Worm (Caenorhabditis elegans) whole organism, early embryonic: ENCODE results near the gene sri-62.

Experiments
- ama-1 ChIP-seq: fragments of 150-350 bp; optimal IDR thresholded peaks from 2 replicates; lab custom pipeline; 2014
- ceh-13 ChIP-seq: fragments of 200-800 bp; sonication (Bioruptor generic); optimal IDR thresholded peaks from 2 replicates; lab custom pipeline; 2018; ENCODE audit warnings: mild to moderate bottlenecking, missing genetic modification characterization, missing compliant biosample characterization
- ceh-36 ChIP-seq: sonication (generic microtip); optimal IDR thresholded peaks from 2 replicates; lab custom pipeline; 2016; ENCODE audit warnings: missing genetic modification characterization, inconsistent platforms, missing compliant biosample characterization
- ets-7 ChIP-seq: sonication (generic microtip); optimal IDR thresholded peaks from 2 replicates; lab custom pipeline; 2016; ENCODE audit warnings: missing genotype, missing genetic modification characterization, missing compliant biosample characterization
- flt-1 ChIP-seq: fragments of 200-800 bp; sonication (Bioruptor generic); IDR thresholded peaks from 2 replicates; pipeline ENCODE4 v1.3.6; 2022; ENCODE audit warnings: missing genetic modification characterization, missing compliant biosample characterization
- hmbx-1 ChIP-seq: sonication (generic microtip); optimal IDR thresholded peaks from 2 replicates; lab custom pipeline; 2016; ENCODE audit warnings: mild to moderate bottlenecking, missing genetic modification characterization, missing compliant biosample characterization
- hmg-4 ChIP-seq: fragments of 200-800 bp; sonication (Bioruptor generic); optimal IDR thresholded peaks from 2 replicates; lab custom pipeline; 2018; ENCODE audit warnings: mild to moderate bottlenecking, missing genetic modification characterization, missing compliant biosample characterization
- hnd-1 ChIP-seq: sonication (generic microtip); optimal IDR thresholded peaks from 2 replicates; lab custom pipeline; 2016; ENCODE audit warnings: missing genetic modification characterization, missing compliant biosample characterization
- pes-1 ChIP-seq: fragments of 200-800 bp; sonication (Bioruptor generic); IDR thresholded peaks from 2 replicates; pipeline ENCODE4 v1.3.6; 2022; ENCODE audit warnings: missing genetic modification reagents, missing genetic modification characterization, missing compliant biosample characterization
- sea-1 ChIP-seq: fragments of 200-800 bp; sonication (Bioruptor generic); conservative IDR thresholded peaks from 2 replicates; pipeline ENCODE4 v1.3.6; 2022; ENCODE audit warnings: missing genetic modification characterization, missing compliant biosample characterization
- tbx-37 ChIP-seq: fragments of 200-800 bp; sonication (Bioruptor generic); conservative IDR thresholded peaks from 2 replicates; pipeline ENCODE4 v1.3.6; 2022; ENCODE audit warnings: missing genetic modification reagents, missing genetic modification characterization, missing compliant biosample characterization

ce11 chrII:2702757-2703156 lies 4.5 kb upstream of the sri-62 start, which contains the start of gene sri-60:
- TF ChIP-seq ceh-13 (GFP tag; lab: Kevin White, UChicago), result no peak
- TF ChIP-seq ceh-36 (tag; lab: Kevin White, UChicago), result no peak
- no peak for TF ChIP-seq ama-1 (lab: Kevin White, UChicago)
- TF ChIP-seq tbx-37 (GFP tag; lab: Robert Waterston, UW), result no peak
- no peak for TF ChIP-seq pes-1 (GFP tag; lab: Robert Waterston, UW)
- TF ChIP-seq hmbx-1 (tag; lab: Kevin White, UChicago), result no peak
- TF ChIP-seq hmg-4 (GFP tag; lab: Kevin White, UChicago), result no peak
- TF ChIP-seq sea-1, result no peak
- no peak for TF ChIP-seq ets-7 (tag; lab: Kevin White, UChicago)
- TF ChIP-seq flt-1 (GFP tag; lab: Robert Waterston, UW), result no peak
- no peak for TF ChIP-seq hnd-1 (tag; lab: Kevin White, UChicago)
